Fruit fly (Drosophila melanogaster): ENCODE data around the gene CG43218.

DNA sequence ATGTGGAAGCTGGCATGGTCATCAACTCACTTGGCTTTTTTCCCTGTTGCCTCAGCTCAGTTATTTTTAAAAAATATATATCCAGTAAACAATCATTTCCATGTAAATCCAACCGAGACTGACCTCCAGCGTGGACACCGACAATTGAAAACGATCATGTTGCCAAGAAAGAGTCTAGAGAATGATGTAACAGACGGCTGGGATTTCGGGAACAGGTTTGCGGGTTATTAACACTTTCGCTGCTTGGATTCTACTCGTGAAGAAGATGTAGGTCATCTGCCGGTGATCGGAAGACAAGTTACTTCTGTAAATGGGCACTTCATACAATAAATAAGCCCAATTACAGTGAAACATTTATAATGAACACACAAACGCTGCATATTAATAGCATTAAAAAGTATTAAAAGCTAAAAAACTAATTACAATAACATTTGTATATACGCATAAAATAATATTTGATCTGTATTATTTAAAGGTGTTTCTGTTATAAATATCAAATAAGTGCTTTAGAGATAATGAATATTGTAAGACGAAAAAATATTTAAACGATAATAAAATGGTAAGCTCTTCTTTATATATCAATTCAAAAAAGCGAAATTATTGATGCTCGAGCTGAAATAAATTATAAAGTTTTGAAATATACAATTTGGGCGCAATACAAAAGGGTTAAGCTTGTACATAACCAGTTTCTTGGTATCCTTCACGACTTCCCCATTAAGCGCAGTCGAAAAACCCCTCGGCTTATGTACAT, 44.1 kb downstream of the CG43218 start:
- TF ChIP-seq usp (GFP tag; optimal IDR thresholded peaks at IDR 0.05) (no peak), pan (optimal IDR thresholded peaks at IDR 0.05) (no peak), CG8478 (optimal IDR thresholded peaks at IDR 0.05) (no peak), Dll (optimal IDR thresholded peaks at IDR 0.05) (no peak), psq (optimal IDR thresholded peaks at IDR 0.05) (no peak), EcR (GFP tag; optimal IDR thresholded peaks at IDR 0.05) (no peak)
